Worm (Caenorhabditis elegans) whole organism, early embryonic: ENCODE data around the gene fbxa-38.

Source experiments
- B0310.2 ChIP-seq: sonication (generic microtip); optimal IDR thresholded peaks from 2 replicates; lab custom pipeline; 2016; ENCODE audit warnings: mild to moderate bottlenecking, missing genetic modification characterization, missing compliant biosample characterization
- F13C5.2 ChIP-seq: sonication (generic microtip); optimal IDR thresholded peaks from 2 replicates; lab custom pipeline; 2017; ENCODE audit warnings: mild to moderate bottlenecking, missing genetic modification characterization, inconsistent platforms, missing compliant biosample characterization
- aly-1 ChIP-seq: sonication (generic microtip); optimal IDR thresholded peaks from 2 replicates; lab custom pipeline; 2016; ENCODE audit warnings: missing genetic modification characterization, missing compliant biosample characterization
- ama-1 ChIP-seq: fragments of 150-350 bp; optimal IDR thresholded peaks from 2 replicates; lab custom pipeline; 2014
- ceh-13 ChIP-seq: fragments of 200-800 bp; sonication (Bioruptor generic); optimal IDR thresholded peaks from 2 replicates; lab custom pipeline; 2018; ENCODE audit warnings: mild to moderate bottlenecking, missing genetic modification characterization, missing compliant biosample characterization
- ceh-36 ChIP-seq: sonication (generic microtip); optimal IDR thresholded peaks from 2 replicates; lab custom pipeline; 2016; ENCODE audit warnings: missing genetic modification characterization, inconsistent platforms, missing compliant biosample characterization
- flt-1 ChIP-seq: fragments of 200-800 bp; sonication (Bioruptor generic); IDR thresholded peaks from 2 replicates; pipeline ENCODE4 v1.3.6; 2022; ENCODE audit warnings: missing genetic modification characterization, missing compliant biosample characterization
- hmbx-1 ChIP-seq: sonication (generic microtip); optimal IDR thresholded peaks from 2 replicates; lab custom pipeline; 2016; ENCODE audit warnings: mild to moderate bottlenecking, missing genetic modification characterization, missing compliant biosample characterization
- hnd-1 ChIP-seq: sonication (generic microtip); optimal IDR thresholded peaks from 2 replicates; lab custom pipeline; 2016; ENCODE audit warnings: missing genetic modification characterization, missing compliant biosample characterization
- pes-1 ChIP-seq: fragments of 200-800 bp; sonication (Bioruptor generic); IDR thresholded peaks from 2 replicates; pipeline ENCODE4 v1.3.6; 2022; ENCODE audit warnings: missing genetic modification reagents, missing genetic modification characterization, missing compliant biosample characterization
- scrt-1 ChIP-seq: fragments of 200-800 bp; sonication (Bioruptor generic); IDR thresholded peaks from 2 replicates; pipeline ENCODE4 v1.3.6; 2022; ENCODE audit warnings: missing genetic modification characterization, missing compliant biosample characterization
- sea-1 ChIP-seq: fragments of 200-800 bp; sonication (Bioruptor generic); conservative IDR thresholded peaks from 2 replicates; pipeline ENCODE4 v1.3.6; 2022; ENCODE audit warnings: missing genetic modification characterization, missing compliant biosample characterization
- tbx-11 ChIP-seq: fragments of 200-800 bp; sonication (Bioruptor generic); IDR thresholded peaks from 2 replicates; pipeline ENCODE4 v1.3.6; 2022; ENCODE audit warnings: missing genetic modification characterization, missing compliant biosample characterization
- tra-4 ChIP-seq: sonication (generic microtip); optimal IDR thresholded peaks from 2 replicates; lab custom pipeline; 2017; ENCODE audit warnings: missing genetic modification characterization, missing compliant biosample characterization

- TF ChIP-seq ama-1, result no peak
- no peak for TF ChIP-seq flt-1 (GFP tag; lab: Robert Waterston, UW)
- TF ChIP-seq hmbx-1, result no peak
- TF ChIP-seq B0310.2 (tag; lab: Kevin White, UChicago), result no peak
- no peak for TF ChIP-seq hnd-1
- no peak for TF ChIP-seq tbx-11 (GFP tag; lab: Robert Waterston, UW)
- TF ChIP-seq F13C5.2 (tag; lab: Kevin White, UChicago), result no peak
- TF ChIP-seq scrt-1 (GFP tag; lab: Robert Waterston, UW), result no peak
- no peak for TF ChIP-seq aly-1
- TF ChIP-seq ceh-36 (tag; lab: Kevin White, UChicago), result no peak
- TF ChIP-seq tra-4 (tag; lab: Kevin White, UChicago), result no peak
- no peak for TF ChIP-seq sea-1 (GFP tag; lab: Robert Waterston, UW)
- no peak for TF ChIP-seq pes-1 (GFP tag; lab: Robert Waterston, UW)
- no peak for TF ChIP-seq ceh-13 (GFP tag; lab: Kevin White, UChicago)
Measured at ce11 chrIII:2210601-2211000, 13.9 kb upstream of the fbxa-38 start.
